Fruit fly (Drosophila melanogaster): ENCODE results near the gene pira.
A peak's percentile ranks its signal among the peaks of the same experiment; 100 is the strongest.

The pira gene

DNA sequence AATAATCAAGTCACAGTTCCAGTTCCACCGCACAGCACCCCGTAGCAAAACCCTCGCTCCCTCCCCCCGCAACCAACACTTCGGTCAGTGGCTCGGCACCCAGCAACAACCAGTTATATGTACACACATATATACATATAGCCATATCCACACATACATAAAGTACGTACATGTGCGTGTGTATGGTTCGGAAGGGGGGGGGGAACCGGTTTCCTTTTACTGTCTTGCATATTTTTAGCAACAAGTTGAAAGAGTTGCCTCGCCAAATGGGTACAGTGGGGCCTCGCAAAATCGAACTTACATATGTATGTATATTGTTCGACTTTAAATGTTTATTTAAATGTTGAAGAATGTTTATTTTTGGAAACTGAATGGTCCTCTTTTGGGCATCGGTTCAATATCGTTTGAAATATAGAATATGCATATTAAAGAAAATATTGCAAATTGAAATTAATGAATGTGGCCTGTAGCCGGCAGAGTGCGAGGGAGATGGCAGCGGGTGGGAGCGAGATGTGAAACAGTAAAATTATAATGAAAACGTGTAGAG is 8.3 kb downstream of the pira start (continued):
- TF ChIP-seq Nf-YB (GFP tag; optimal IDR thresholded peaks at IDR 0.05) (peak; percentile 38), Dek (tag; optimal IDR thresholded peaks at IDR 0.05) (peak; percentile 79), CG34376 (GFP tag; optimal IDR thresholded peaks at IDR 0.05) (peak; percentile 5), fd3F (GFP tag; optimal IDR thresholded peaks at IDR 0.05) (peak; percentile 59), HLHmδ (GFP tag; optimal IDR thresholded peaks at IDR 0.05) (no peak), Hr3 (GFP tag; optimal IDR thresholded peaks at IDR 0.05) (peak; percentile 33), Xbp1 (GFP tag; optimal IDR thresholded peaks at IDR 0.05) (peak; percentile 55), hbn (GFP tag; IDR thresholded peaks at IDR 0.05; ENCODE audit: partially characterized antibody) (no peak), lab (GFP tag; optimal IDR thresholded peaks at IDR 0.05) (peak; percentile 86), CG32767 (GFP tag; IDR thresholded peaks at IDR 0.05) (peak; percentile 75), Atf3 (GFP tag; optimal IDR thresholded peaks at IDR 0.05) (peak; percentile 1), CG12155 (GFP tag; optimal IDR thresholded peaks at IDR 0.05) (peak; percentile 65), Ssrp (tag; optimal IDR thresholded peaks at IDR 0.05) (peak; percentile 36), Taf1 (GFP tag; IDR thresholded peaks at IDR 0.05) (peak; percentile 81), CG10565 (GFP tag; optimal IDR thresholded peaks at IDR 0.05) (no peak), bsh (GFP tag; optimal IDR thresholded peaks at IDR 0.05) (peak; percentile 35 to 65), HLH54F (GFP tag; optimal IDR thresholded peaks at IDR 0.05) (peak; percentile 78), CG6175 (GFP tag; IDR thresholded peaks at IDR 0.05) (no peak), CG8478 (optimal IDR thresholded peaks at IDR 0.05) (no peak), unc-4 (GFP tag; IDR thresholded peaks at IDR 0.05; ENCODE audit: partially characterized antibody) (no peak), CoRest (tag; optimal IDR thresholded peaks at IDR 0.05) (peak; percentile 79), ash1 (GFP tag; optimal IDR thresholded peaks at IDR 0.05) (no peak), ATbp (GFP tag; optimal IDR thresholded peaks at IDR 0.05) (peak; percentile 22), pnt (GFP tag; optimal IDR thresholded peaks at IDR 0.05) (peak; percentile 25), Lim3 (GFP tag; IDR thresholded peaks at IDR 0.05) (no peak), Kr (GFP tag; optimal IDR thresholded peaks at IDR 0.05) (peak; percentile 58), Side (GFP tag; optimal IDR thresholded peaks at IDR 0.05) (peak; percentile 51), Ravus (GFP tag; IDR thresholded peaks at IDR 0.05) (peak; percentile 47; the same call in 1 of the 2 replicates), CG2116 (GFP tag; optimal IDR thresholded peaks at IDR 0.05) (peak; percentile 13), chm (GFP tag; IDR thresholded peaks at IDR 0.05) (no peak), CG17829 (tag; optimal IDR thresholded peaks at IDR 0.05) (peak; percentile 28), bbx (GFP tag; IDR thresholded peaks at IDR 0.05; ENCODE audit: partially characterized antibody) (no peak), CG7928 (GFP tag; optimal IDR thresholded peaks at IDR 0.05) (peak; percentile 21), crol (GFP tag; IDR thresholded peaks at IDR 0.05) (peak; percentile 93), hkb (optimal IDR thresholded peaks at IDR 0.05) (no peak), hkb (GFP tag; IDR thresholded peaks at IDR 0.05) (peak; percentile 79), dmrt99B (tag; optimal IDR thresholded peaks at IDR 0.05) (peak; percentile 78), CTCF (GFP tag; optimal IDR thresholded peaks at IDR 0.05) (no peak), Hmr (GFP tag; optimal IDR thresholded peaks at IDR 0.05) (peak; percentile 83), Ada2b (GFP tag; IDR thresholded peaks at IDR 0.05) (peak; percentile 78), NC2α (GFP tag; optimal IDR thresholded peaks at IDR 0.05) (no peak), sc (optimal IDR thresholded peaks at IDR 0.05) (no peak), sc (GFP tag; optimal IDR thresholded peaks at IDR 0.05) (peak; percentile 11), Drgx (GFP tag; IDR thresholded peaks at IDR 0.05) (peak; percentile 93), CG1233 (GFP tag; optimal IDR thresholded peaks at IDR 0.05) (peak; percentile 56), Dad (GFP tag; optimal IDR thresholded peaks at IDR 0.05) (peak; percentile 26), Antp (GFP tag; optimal IDR thresholded peaks at IDR 0.05) (peak; percentile 39), CG8388 (GFP tag; optimal IDR thresholded peaks at IDR 0.05) (peak; percentile 9), CG12391 (tag; optimal IDR thresholded peaks at IDR 0.05) (peak; percentile 73), Eip74EF (GFP tag; optimal IDR thresholded peaks at IDR 0.05) (peak in 1 of 2 experiments; percentile 27), HmgD (GFP tag; optimal IDR thresholded peaks at IDR 0.05) (no peak)

All from whole organism, embryonic.